Fruit fly (Drosophila melanogaster) whole organism, embryonic: ENCODE measurements around the gene CG31099.

ENCODE experiments used
- CG13287 ChIP-seq: fragments of 200-800 bp; sonication (Bioruptor generic); IDR thresholded peaks from 2 replicates; pipeline ENCODE4 v1.3.6; 2022; ENCODE audit warnings: missing biosample characterization, missing genetic modification characterization; ENCODE audit not compliant: partially characterized antibody
- CG13296 ChIP-seq: fragments of 200-800 bp; sonication (Bioruptor generic); optimal IDR thresholded peaks from 3 replicates; lab custom pipeline; 2018; ENCODE audit warnings: missing biosample characterization, mild to moderate bottlenecking, missing genetic modification characterization
- CG14441 ChIP-seq: fragments of 200-800 bp; sonication (Bioruptor generic); IDR thresholded peaks from 2 replicates; pipeline ENCODE4 v1.3.6; 2022; ENCODE audit warnings: missing biosample characterization, missing genetic modification characterization
- CG14860 ChIP-seq: fragments of 200-800 bp; sonication (Bioruptor generic); IDR thresholded peaks from 3 replicates; pipeline ENCODE4 v1.3.6; 2022; ENCODE audit warnings: missing biosample characterization, missing genetic modification characterization; ENCODE audit not compliant: partially characterized antibody
- CG16779 ChIP-seq: fragments of 200-800 bp; sonication (Bioruptor generic); IDR thresholded peaks from 2 replicates; pipeline ENCODE4 v1.3.6; 2022; ENCODE audit warnings: missing biosample characterization, missing genetic modification characterization
- CG17359 ChIP-seq: fragments of 200-800 bp; sonication (Bioruptor generic); optimal IDR thresholded peaks from 3 replicates; lab custom pipeline; 2018; ENCODE audit warnings: missing biosample characterization, mild to moderate bottlenecking, missing genetic modification characterization, moderate library complexity
- CG2199 ChIP-seq: fragments of 200-800 bp; sonication (Bioruptor generic); IDR thresholded peaks from 3 replicates; pipeline ENCODE4 v1.3.6; 2022; ENCODE audit warnings: missing biosample characterization, missing genetic modification characterization
- CG3163 ChIP-seq: fragments of 200-800 bp; sonication (Bioruptor generic); optimal IDR thresholded peaks from 3 replicates; lab custom pipeline; 2016; ENCODE audit warnings: missing biosample characterization, missing genetic modification characterization
- CG34422 ChIP-seq: fragments of 200-800 bp; sonication (Bioruptor generic); IDR thresholded peaks from 3 replicates; pipeline ENCODE4 v1.3.6; 2022; ENCODE audit warnings: missing biosample characterization, missing genetic modification characterization
- CG3847 ChIP-seq: fragments of 200-800 bp; sonication (Bioruptor generic); IDR thresholded peaks from 2 replicates; pipeline ENCODE4 v1.3.6; 2022; ENCODE audit warnings: missing biosample characterization, missing genetic modification characterization
- CG4360 ChIP-seq: fragments of 200-800 bp; sonication (Bioruptor generic); IDR thresholded peaks from 2 replicates; pipeline ENCODE4 v1.3.6; 2022; ENCODE audit warnings: missing biosample characterization, missing genetic modification characterization
- CG4730 ChIP-seq: fragments of 200-800 bp; sonication (Bioruptor generic); IDR thresholded peaks from 2 replicates; pipeline ENCODE4 v1.3.6; 2022; ENCODE audit warnings: missing biosample characterization, missing genetic modification characterization
- CG6175 ChIP-seq: fragments of 200-800 bp; sonication (Bioruptor generic); IDR thresholded peaks from 3 replicates; pipeline ENCODE4 v1.3.6; 2022; ENCODE audit warnings: missing biosample characterization, missing genetic modification characterization
- CG7987 ChIP-seq: fragments of 200-800 bp; sonication (Bioruptor generic); optimal IDR thresholded peaks from 2 replicates; lab custom pipeline; 2018; ENCODE audit warnings: missing biosample characterization, mild to moderate bottlenecking, missing genetic modification characterization, moderate library complexity
- CG9437 ChIP-seq: fragments of 200-800 bp; sonication (Bioruptor generic); optimal IDR thresholded peaks from 2 replicates; lab custom pipeline; 2018; ENCODE audit warnings: missing biosample characterization, mild to moderate bottlenecking, missing genetic modification characterization
- CG9609 ChIP-seq: fragments of 200-800 bp; sonication (Bioruptor generic); optimal IDR thresholded peaks from 3 replicates; lab custom pipeline; 2016; ENCODE audit warnings: missing biosample characterization, missing genetic modification characterization
- CG9817 ChIP-seq: fragments of 200-800 bp; sonication (Bioruptor generic); optimal IDR thresholded peaks from 2 replicates; lab custom pipeline; 2018; ENCODE audit warnings: missing biosample characterization, mild to moderate bottlenecking, missing genetic modification characterization, moderate library complexity
- CG9876 ChIP-seq: fragments of 200-800 bp; sonication (Bioruptor generic); optimal IDR thresholded peaks from 2 replicates; lab custom pipeline; 2016; ENCODE audit warnings: missing biosample characterization, missing genetic modification characterization
- H2.0 ChIP-seq: fragments of 200-800 bp; sonication (Bioruptor generic); IDR thresholded peaks from 2 replicates; pipeline ENCODE4 v1.3.6; 2022; ENCODE audit warnings: missing biosample characterization, missing genetic modification characterization
- HmgZ ChIP-seq: fragments of 200-800 bp; sonication (Bioruptor generic); optimal IDR thresholded peaks from 2 replicates; lab custom pipeline; 2018; ENCODE audit warnings: missing biosample characterization, mild to moderate bottlenecking, missing genetic modification characterization
- Hr3 ChIP-seq: fragments of 200-800 bp; sonication (Bioruptor generic); optimal IDR thresholded peaks from 3 replicates; lab custom pipeline; 2016; ENCODE audit warnings: missing biosample characterization, missing genetic modification characterization
- Jarid2 ChIP-seq: fragments of 200-800 bp; sonication (Bioruptor generic); optimal IDR thresholded peaks from 3 replicates; lab custom pipeline; 2017; ENCODE audit warnings: mild to moderate bottlenecking, missing biosample characterization, missing genetic modification reagents, missing genetic modification characterization
- Med ChIP-seq: fragments of 200-800 bp; sonication (Bioruptor generic); peaks from one replicate; lab custom pipeline; 2016; ENCODE audit warnings: missing biosample characterization, missing genetic modification characterization, mild to moderate bottlenecking, inconsistent platforms, moderate library complexity
- Trl ChIP-seq, 3 experiments: fragments of >200 bp in 2 of 3; fragments of 200-800 bp in 1 of 3; sonication (Bioruptor generic) in 1 of 3; optimal IDR thresholded peaks; 2 replicates in 1 of 3; 3 replicates in 2 of 3; lab custom pipeline; 2016 to 2017; ENCODE audit warnings: missing biosample characterization in 1 of 3, missing genetic modification characterization in 1 of 3
- amos ChIP-seq: fragments of 200-800 bp; sonication (Bioruptor generic); IDR thresholded peaks from 2 replicates; pipeline ENCODE4 v1.3.6; 2022; ENCODE audit warnings: missing biosample characterization, missing genetic modification characterization; ENCODE audit not compliant: partially characterized antibody
- crc ChIP-seq: fragments of 200-800 bp; sonication (Bioruptor generic); optimal IDR thresholded peaks from 2 replicates; lab custom pipeline; 2016; ENCODE audit warnings: missing biosample characterization, missing genetic modification characterization
- da ChIP-seq: fragments of 200-800 bp; sonication (Bioruptor generic); optimal IDR thresholded peaks from 2 replicates; lab custom pipeline; 2016; ENCODE audit warnings: missing biosample characterization, missing genetic modification characterization
- ems ChIP-seq: fragments of 200-800 bp; sonication (Bioruptor generic); optimal IDR thresholded peaks from 3 replicates; lab custom pipeline; 2016; ENCODE audit warnings: missing biosample characterization, missing genetic modification characterization
- ewg ChIP-seq: fragments of 200-800 bp; sonication (Bioruptor generic); optimal IDR thresholded peaks from 3 replicates; lab custom pipeline; 2017; ENCODE audit warnings: mild to moderate bottlenecking, missing biosample characterization, missing genetic modification reagents, missing genetic modification characterization
- exex ChIP-seq: fragments of 200-800 bp; sonication (Bioruptor generic); optimal IDR thresholded peaks from 4 replicates; lab custom pipeline; 2018; ENCODE audit warnings: missing biosample characterization, mild to moderate bottlenecking, missing genetic modification characterization, moderate library complexity
- fd102C ChIP-seq: fragments of 200-800 bp; sonication (Bioruptor generic); optimal IDR thresholded peaks from 2 replicates; lab custom pipeline; 2018; ENCODE audit warnings: missing biosample characterization, mild to moderate bottlenecking, missing genetic modification characterization, moderate library complexity
- fd64A ChIP-seq: fragments of 200-800 bp; sonication (Bioruptor generic); optimal IDR thresholded peaks from 3 replicates; lab custom pipeline; 2018; ENCODE audit warnings: missing biosample characterization, mild to moderate bottlenecking, missing genetic modification characterization
- fru ChIP-seq: fragments of >200 bp; optimal IDR thresholded peaks from 2 replicates; lab custom pipeline; 2017
- ftz-f1 ChIP-seq: fragments of 200-800 bp; sonication (Bioruptor generic); optimal IDR thresholded peaks from 2 replicates; lab custom pipeline; 2016; ENCODE audit warnings: missing biosample characterization, missing genetic modification characterization
- gro ChIP-seq: fragments of 200-800 bp; sonication (Bioruptor generic); optimal IDR thresholded peaks from 2 replicates; lab custom pipeline; 2016; ENCODE audit warnings: missing biosample characterization, missing genetic modification characterization
- her ChIP-seq: fragments of 200-800 bp; sonication (Bioruptor generic); optimal IDR thresholded peaks from 2 replicates; lab custom pipeline; 2016; ENCODE audit warnings: missing biosample characterization, missing genetic modification characterization
- jigr1 ChIP-seq: fragments of 200-800 bp; sonication (Bioruptor generic); IDR thresholded peaks from 3 replicates; pipeline ENCODE4 v1.3.6; 2022; ENCODE audit warnings: missing biosample characterization, missing genetic modification characterization
- jing ChIP-seq: fragments of 200-800 bp; sonication (Bioruptor generic); optimal IDR thresholded peaks from 2 replicates; lab custom pipeline; 2018; ENCODE audit warnings: missing biosample characterization, mild to moderate bottlenecking, missing genetic modification characterization
- lmd ChIP-seq: fragments of 200-800 bp; sonication (Bioruptor generic); IDR thresholded peaks from 2 replicates; pipeline ENCODE4 v1.3.6; 2022; ENCODE audit warnings: missing biosample characterization, missing genetic modification characterization
- pan ChIP-seq, 4 experiments: fragments of >200 bp in 3 of 4; fragments of 200-800 bp in 1 of 4; sonication (Bioruptor generic) in 1 of 4; optimal IDR thresholded peaks in 3 of 4; IDR thresholded peaks in 1 of 4; 2 replicates each; pipeline versions ENCODE4 v1.3.6 to Lab custom; 2017 to 2022; ENCODE audit warnings: missing biosample characterization in 2 of 4, missing genetic modification characterization in 2 of 4, mixed read lengths in 1 of 4
- peb ChIP-seq: fragments of 200-800 bp; sonication (Bioruptor generic); IDR thresholded peaks from 2 replicates; pipeline ENCODE4 v1.3.6; 2022; ENCODE audit warnings: missing biosample characterization, missing genetic modification characterization
- prd ChIP-seq, 3 experiments: fragments of >200 bp in 2 of 3; fragments of 200-800 bp in 1 of 3; sonication (Bioruptor generic) in 1 of 3; optimal IDR thresholded peaks in 2 of 3; IDR thresholded peaks in 1 of 3; 2 replicates in 2 of 3; 3 replicates in 1 of 3; pipeline versions ENCODE4 v1.3.6 to Lab custom; 2017 to 2022; ENCODE audit warnings: missing biosample characterization in 1 of 3, missing genetic modification characterization in 1 of 3
- psq ChIP-seq: fragments of 200-800 bp; sonication (Bioruptor generic); optimal IDR thresholded peaks from 2 replicates; lab custom pipeline; 2017; ENCODE audit warnings: missing biosample characterization, missing genetic modification characterization
- stc ChIP-seq: fragments of 200-800 bp; sonication (Bioruptor generic); IDR thresholded peaks from 2 replicates; pipeline ENCODE4 v1.3.6; 2022; ENCODE audit warnings: missing biosample characterization, missing genetic modification characterization
- tin ChIP-seq: fragments of 200-800 bp; sonication (Bioruptor generic); optimal IDR thresholded peaks from 3 replicates; lab custom pipeline; 2016; ENCODE audit warnings: missing biosample characterization, missing genetic modification characterization
- wor ChIP-seq: fragments of 200-800 bp; sonication (Bioruptor generic); IDR thresholded peaks from 2 replicates; pipeline ENCODE4 v1.3.6; 2022; ENCODE audit warnings: missing biosample characterization, missing genetic modification characterization
- z ChIP-seq: fragments of 200-800 bp; sonication (Bioruptor generic); IDR thresholded peaks from 3 replicates; pipeline ENCODE4 v1.3.6; 2022; ENCODE audit warnings: missing biosample characterization, missing genetic modification characterization

The CG31099 gene

DNA sequence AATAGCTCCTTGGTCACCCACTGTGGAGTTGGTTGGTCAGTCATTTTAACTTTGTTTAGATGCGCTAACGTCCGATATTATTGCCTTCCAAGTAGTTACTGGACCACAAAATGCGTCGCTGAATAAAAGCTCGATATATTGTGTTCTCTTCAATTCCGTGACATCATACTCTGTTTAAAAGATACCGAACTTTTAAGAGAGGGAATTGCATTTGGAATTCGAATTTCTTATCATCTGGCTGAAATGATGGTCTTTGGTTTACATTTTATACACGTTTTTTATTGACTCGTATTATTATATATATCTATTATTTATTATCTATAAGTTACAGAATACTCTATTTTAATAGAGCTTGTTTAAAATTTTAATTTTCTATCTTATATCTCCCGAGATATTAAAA lies 20.4 kb upstream of the CG31099 start, which contains the start of gene CHKov2:
TSS of gene CHKov2 (minus strand) at position 101 of the 400 bp plus-strand sequence.
- peak; percentile 55 for TF ChIP-seq CG3163 (GFP tag; lab: Kevin White, UChicago)
- TF ChIP-seq Trl (optimal IDR thresholded peaks at IDR 0.05; lab: Kevin White, UChicago) = peak in 1 of 2 experiments; percentile 11
- TF ChIP-seq Trl (GFP tag; optimal IDR thresholded peaks at IDR 0.05; lab: Kevin White, UChicago) = no peak
- TF ChIP-seq CG9609 (GFP tag; lab: Kevin White, UChicago) = no peak

dm6 chr3R:25329079-25329478 lies 18.3 kb upstream of the CG31099 start, which contains the start of gene CHKov1:
CHKov1 (minus strand) TSS chr3R:25329316.
- TF ChIP-seq CG2199 (GFP tag; lab: Robert Waterston, UW) (0 out of 3 replicates have a peak, but pooled peaks have one; percentile 10), prd (optimal IDR thresholded peaks at IDR 0.05; lab: Kevin White, UChicago) (no peak), prd (GFP tag; IDR thresholded peaks at IDR 0.05; lab: Robert Waterston, UW) (no peak), da (GFP tag; lab: Kevin White, UChicago) (no peak), CG9437 (GFP tag; lab: Kevin White, UChicago) (no peak), stc (GFP tag; lab: Robert Waterston, UW) (no peak), Trl (optimal IDR thresholded peaks at IDR 0.05; lab: Kevin White, UChicago) (peak in 1 of 2 experiments; percentile 39), Trl (GFP tag; optimal IDR thresholded peaks at IDR 0.05; lab: Kevin White, UChicago) (no peak), lmd (GFP tag; lab: Robert Waterston, UW) (no peak), jigr1 (GFP tag; lab: Robert Waterston, UW) (no peak), psq (GFP tag; lab: Kevin White, UChicago) (no peak), CG6175 (GFP tag; lab: Robert Waterston, UW) (no peak), amos (peak; percentile 38; the same call in 1 of the 2 replicates), CG34422 (GFP tag; lab: Robert Waterston, UW) (0 out of 3 replicates have a peak, but pooled peaks have one; percentile 41), CG9817 (tag; lab: Kevin White, UChicago) (no peak), gro (GFP tag; lab: Kevin White, UChicago) (peak; percentile 0), CG17359 (tag; lab: Kevin White, UChicago) (no peak), z (no peak), CG7987 (GFP tag; lab: Kevin White, UChicago) (peak; percentile 6), CG3163 (GFP tag; lab: Kevin White, UChicago) (peak; percentile 44), ftz-f1 (no peak), Jarid2 (GFP tag; lab: Kevin White, UChicago) (peak; percentile 90), H2.0 (GFP tag; lab: Robert Waterston, UW) (no peak), exex (tag; lab: Kevin White, UChicago) (peak; percentile 41), peb (GFP tag; lab: Robert Waterston, UW) (no peak), CG13287 (GFP tag; lab: Robert Waterston, UW) (peak; percentile 13; the same call in 1 of the 2 replicates), CG9876 (GFP tag; lab: Kevin White, UChicago) (peak; percentile 12), CG4360 (GFP tag; lab: Robert Waterston, UW) (no peak), ems (GFP tag; lab: Kevin White, UChicago) (no peak), HmgZ (tag; lab: Kevin White, UChicago) (peak; percentile 26), fru (lab: Kevin White, UChicago) (no peak), wor (no peak), fd102C (GFP tag; lab: Kevin White, UChicago) (no peak), CG13296 (GFP tag; lab: Kevin White, UChicago) (no peak), CG14441 (0 out of 2 replicates have a peak, but pooled peaks have one; percentile 10), Hr3 (no peak), jing (GFP tag; lab: Kevin White, UChicago) (no peak), CG16779 (GFP tag; lab: Robert Waterston, UW) (no peak), tin (no peak), Med (GFP tag; lab: Kevin White, UChicago) (peak; percentile 67), fd64A (GFP tag; lab: Kevin White, UChicago) (no peak), CG4730 (GFP tag; lab: Robert Waterston, UW) (no peak), crc (no peak), her (no peak), ewg (GFP tag; lab: Kevin White, UChicago) (no peak), CG14860 (GFP tag; lab: Robert Waterston, UW) (no peak), pan (optimal IDR thresholded peaks at IDR 0.05; lab: Kevin White, UChicago) (no peak), pan (GFP tag; optimal IDR thresholded peaks at IDR 0.05 in 1 of 2, IDR thresholded peaks at IDR 0.05 in 1 of 2) (peak in 1 of 2 experiments; percentile 11), CG3847 (GFP tag; lab: Robert Waterston, UW) (no peak)
